Fruit fly (Drosophila melanogaster): ENCODE results near the gene Bdbt.

Bdbt gene

DNA sequence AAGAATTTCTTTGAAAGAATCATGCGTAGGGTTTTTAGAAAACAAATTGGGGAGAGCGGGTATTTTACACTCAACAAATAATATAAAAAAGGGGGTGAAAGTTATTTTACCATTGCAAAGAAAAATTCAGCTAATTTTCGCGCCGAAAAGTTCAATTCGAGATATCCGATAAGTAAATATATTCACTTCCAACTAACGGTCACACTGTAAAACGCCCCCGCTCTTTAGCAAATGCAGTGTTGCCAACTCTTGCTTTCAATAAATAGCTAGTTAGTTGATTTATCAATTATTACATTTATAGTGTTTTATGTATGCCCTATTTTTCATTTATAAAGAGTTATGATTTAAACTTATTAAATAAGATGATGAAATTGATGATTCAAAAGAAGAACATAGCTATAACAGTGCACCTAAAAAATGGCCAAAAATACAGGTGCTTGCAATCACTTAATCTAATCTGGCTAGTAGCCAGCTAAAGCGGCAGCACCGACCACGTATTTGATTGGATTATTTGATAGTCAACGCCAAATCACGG lies 19.6 kb upstream of the Bdbt start, which contains the start of gene meigo (continued):
- TF ChIP-seq CG12155 (GFP tag; optimal IDR thresholded peaks at IDR 0.05) (peak; percentile 71), Blimp-1 (GFP tag; optimal IDR thresholded peaks at IDR 0.05) (peak; percentile 64), D19A (tag; optimal IDR thresholded peaks at IDR 0.05) (no peak), CG13287 (GFP tag; IDR thresholded peaks at IDR 0.05; ENCODE audit: partially characterized antibody) (0 out of 2 replicates have a peak, but pooled peaks have one; percentile 36), CG16863 (GFP tag; optimal IDR thresholded peaks at IDR 0.05) (peak; percentile 54), seq (GFP tag; IDR thresholded peaks at IDR 0.05) (no peak), jumu (GFP tag; optimal IDR thresholded peaks at IDR 0.05) (peak; percentile 40), oc (tag; optimal IDR thresholded peaks at IDR 0.05) (no peak), CG10366 (GFP tag; IDR thresholded peaks at IDR 0.05) (peak; percentile 39; the same call in 1 of the 2 replicates), cwo (GFP tag; optimal IDR thresholded peaks at IDR 0.05) (peak; percentile 14), wdn (GFP tag; IDR thresholded peaks at IDR 0.05) (no peak), CG11560 (tag; IDR thresholded peaks at IDR 0.05) (peak; percentile 83; the same call in 2 of the 3 replicates), MTF-1 (GFP tag; optimal IDR thresholded peaks at IDR 0.05; ENCODE audit: borderline replicate concordance) (no peak), slp2 (GFP tag; optimal IDR thresholded peaks at IDR 0.05) (peak; percentile 3), GATAe (GFP tag; conservative IDR thresholded peaks at IDR 0.05) (peak; percentile 48), CG13424 (tag; optimal IDR thresholded peaks at IDR 0.05) (peak; percentile 76), Six4 (GFP tag; optimal IDR thresholded peaks at IDR 0.05) (peak; percentile 46), abd-A (tag; optimal IDR thresholded peaks at IDR 0.05) (no peak), CG3407 (GFP tag; optimal IDR thresholded peaks at IDR 0.05) (no peak), CG4404 (GFP tag; IDR thresholded peaks at IDR 0.05) (peak; percentile 41; the same call in 1 of the 2 replicates), bsh (GFP tag; optimal IDR thresholded peaks at IDR 0.05) (peak in 1 of 2 experiments; percentile 67), CG9817 (tag; optimal IDR thresholded peaks at IDR 0.05) (peak; percentile 79), wek (GFP tag; optimal IDR thresholded peaks at IDR 0.05) (no peak), CG12659 (GFP tag; optimal IDR thresholded peaks at IDR 0.05) (peak; percentile 87), amos (GFP tag; IDR thresholded peaks at IDR 0.05; ENCODE audit: partially characterized antibody) (peak; percentile 7; the same call in 1 of the 2 replicates), H15 (GFP tag; IDR thresholded peaks at IDR 0.05) (no peak), Kr (GFP tag; optimal IDR thresholded peaks at IDR 0.05) (no peak), emc (GFP tag; optimal IDR thresholded peaks at IDR 0.05) (peak; percentile 9), CG11723 (GFP tag; optimal IDR thresholded peaks at IDR 0.05) (no peak), CG2120 (GFP tag; optimal IDR thresholded peaks at IDR 0.05) (peak; percentile 87), CG11398 (GFP tag; optimal IDR thresholded peaks at IDR 0.05) (peak; percentile 31), chinmo (GFP tag; IDR thresholded peaks at IDR 0.05; ENCODE audit: partially characterized antibody) (0 out of 4 replicates have a peak, but pooled peaks have one; percentile 21), pita (GFP tag; optimal IDR thresholded peaks at IDR 0.05) (no peak), CG13296 (GFP tag; optimal IDR thresholded peaks at IDR 0.05) (peak; percentile 76), Hmx (GFP tag; optimal IDR thresholded peaks at IDR 0.05) (no peak), salm (tag; optimal IDR thresholded peaks at IDR 0.05) (peak; percentile 38), CG10274 (GFP tag; optimal IDR thresholded peaks at IDR 0.05) (peak; percentile 9), Chrac-16 (GFP tag; optimal IDR thresholded peaks at IDR 0.05) (peak; percentile 59), dysf (GFP tag; IDR thresholded peaks at IDR 0.05) (peak; percentile 71; the same call in 2 of the 3 replicates), D19B (GFP tag; optimal IDR thresholded peaks at IDR 0.05) (peak; percentile 6), dati (GFP tag; IDR thresholded peaks at IDR 0.05) (no peak), ind (GFP tag; optimal IDR thresholded peaks at IDR 0.05) (peak; percentile 70), Dbx (GFP tag; IDR thresholded peaks at IDR 0.05) (peak; percentile 71; the same call in 2 of the 3 replicates), aop (GFP tag; IDR thresholded peaks at IDR 0.05) (no peak), CG11504 (tag; optimal IDR thresholded peaks at IDR 0.05) (no peak), CG1792 (GFP tag; optimal IDR thresholded peaks at IDR 0.05) (peak; percentile 31), Ets65A (GFP tag) (peak; percentile 94), fu2 (GFP tag; optimal IDR thresholded peaks at IDR 0.05) (peak; percentile 53), da (GFP tag; optimal IDR thresholded peaks at IDR 0.05) (peak; percentile 38), ken (GFP tag; IDR thresholded peaks at IDR 0.05) (no peak)
